Worm (Caenorhabditis elegans) whole organism, dauer: ENCODE results near the gene F44E2.4.

ENCODE experiments used
- unc-62 ChIP-seq: sonication (generic microtip); optimal IDR thresholded peaks from 2 replicates; lab custom pipeline; 2017; ENCODE audit warnings: missing biosample characterization, missing genetic modification reagents, missing genetic modification characterization

F44E2.4 gene

ce11 chrIII:8807246-8807645 is 31.0 kb downstream of the F44E2.4 start, which contains the start of gene F54F2.7:
Gene F54F2.7, minus strand, starts transcription at chrIII:8807346.
- TF ChIP-seq unc-62, result no peak

- no peak for TF ChIP-seq unc-62
These were observed 32.4 kb downstream of the F44E2.4 start for ce11 chrIII:8805815-8806214.

ce11 chrIII:8801864-8802818 is 36.1 kb downstream of the F44E2.4 start:
- peak; percentile 14 for TF ChIP-seq unc-62

- TF ChIP-seq unc-62, result no peak
These were observed 36.8 kb downstream of the F44E2.4 start for ce11 chrIII:8801352-8801863.

ce11 chrIII:8800796-8801083 is 37.5 kb downstream of the F44E2.4 start:
- no peak for TF ChIP-seq unc-62

- no peak for TF ChIP-seq unc-62
These were observed 38.0 kb downstream of the F44E2.4 start, which contains the start of gene F54F2.6 for ce11 chrIII:8799964-8800795. Gene F54F2.6, minus strand, starts transcription at chrIII:8800701.

ce11 chrIII:8797211-8797733 is 41.0 kb downstream of the F44E2.4 start:
- TF ChIP-seq unc-62, result no peak

- no peak for TF ChIP-seq unc-62
These were observed 42.6 kb downstream of the F44E2.4 start for ce11 chrIII:8795595-8796141.

- TF ChIP-seq unc-62, result no peak
These were observed 43.4 kb downstream of the F44E2.4 start for ce11 chrIII:8794793-8795192.

ce11 chrIII:8792251-8792650 is 46.0 kb downstream of the F44E2.4 start, which contains the start of gene ztf-1:
Gene ztf-1, minus strand, starts transcription at chrIII:8792351.
- TF ChIP-seq unc-62, result no peak

- TF ChIP-seq unc-62, result no peak
These were observed 47.0 kb downstream of the F44E2.4 start, which contains the start of the genes zfp-1 and F54F2.14 for ce11 chrIII:8791235-8791634. Gene zfp-1, plus strand, starts transcription at chrIII:8791535. Gene F54F2.14, plus strand, starts transcription at chrIII:8791546.

- TF ChIP-seq unc-62, result no peak
These were observed 49.5 kb downstream of the F44E2.4 start for ce11 chrIII:8788690-8789089.

- TF ChIP-seq unc-62, result no peak
These were observed 52.1 kb downstream of the F44E2.4 start, which contains the start of gene K02D10.8 for ce11 chrIII:8786077-8786476. Gene K02D10.8, plus strand, starts transcription at chrIII:8786377.

ce11 chrIII:8785426-8785825 is 52.8 kb downstream of the F44E2.4 start:
- no peak for TF ChIP-seq unc-62

ce11 chrIII:8784500-8784899 is 53.7 kb downstream of the F44E2.4 start:
- TF ChIP-seq unc-62, result no peak

ce11 chrIII:8782744-8783143 is 55.5 kb downstream of the F44E2.4 start:
- no peak for TF ChIP-seq unc-62
